Worm (Caenorhabditis elegans) whole organism, young adult: ENCODE measurements around the gene cku-70.

Experiments used
- D2030.7 ChIP-seq: fragments of 200-800 bp; sonication (Bioruptor generic); IDR thresholded peaks from 2 replicates; pipeline ENCODE4 v1.3.6; 2022; ENCODE audit warnings: missing genetic modification reagents, missing genetic modification characterization, missing compliant biosample characterization
- F49E8.2 ChIP-seq: sonication (generic microtip); optimal IDR thresholded peaks from 3 replicates; lab custom pipeline; 2017; ENCODE audit warnings: missing genetic modification characterization, mild to moderate bottlenecking, missing compliant biosample characterization, antibody characterized with exemption, moderate library complexity; ENCODE audit not compliant: insufficient read depth
- F52B5.7 ChIP-seq: sonication (generic microtip); optimal IDR thresholded peaks from 2 replicates; lab custom pipeline; 2016; ENCODE audit warnings: mild to moderate bottlenecking, missing genetic modification characterization, missing compliant biosample characterization
- T26A5.8 ChIP-seq: sonication (generic microtip); optimal IDR thresholded peaks from 2 replicates; lab custom pipeline; 2016; ENCODE audit warnings: missing genetic modification characterization, missing compliant biosample characterization
- Y67H2A.10 ChIP-seq: fragments of 200-800 bp; sonication (Bioruptor generic); conservative IDR thresholded peaks from 2 replicates; pipeline ENCODE4 v1.3.6; 2022; ENCODE audit warnings: missing genetic modification reagents, missing genetic modification characterization, missing compliant biosample characterization
- Y95B8A.8 ChIP-seq: fragments of 200-800 bp; sonication (Bioruptor generic); IDR thresholded peaks from 2 replicates; pipeline ENCODE4 v1.3.6; 2022; ENCODE audit warnings: missing genetic modification reagents, missing genetic modification characterization, missing compliant biosample characterization
- athp-1 ChIP-seq: sonication (generic microtip); optimal IDR thresholded peaks from 2 replicates; lab custom pipeline; 2017; ENCODE audit warnings: mild to moderate bottlenecking, missing genetic modification characterization, missing compliant biosample characterization
- bed-1 ChIP-seq: fragments of 200-800 bp; sonication (Bioruptor generic); IDR thresholded peaks from 2 replicates; pipeline ENCODE4 v1.3.6; 2022; ENCODE audit warnings: missing genetic modification reagents, missing genetic modification characterization, missing compliant biosample characterization
- ceh-58 ChIP-seq: fragments of 200-800 bp; sonication (Bioruptor generic); IDR thresholded peaks from 2 replicates; pipeline ENCODE4 v1.3.6; 2022; ENCODE audit warnings: missing genetic modification characterization, missing compliant biosample characterization
- chd-7 ChIP-seq: sonication (generic microtip); optimal IDR thresholded peaks from 2 replicates; lab custom pipeline; 2016; ENCODE audit warnings: mild to moderate bottlenecking, missing genetic modification characterization, moderate library complexity, missing compliant biosample characterization
- die-1 ChIP-seq: sonication (generic microtip); optimal IDR thresholded peaks from 2 replicates; lab custom pipeline; 2016; ENCODE audit warnings: missing genotype, mild to moderate bottlenecking, missing genetic modification characterization, missing compliant biosample characterization
- dpff-1 ChIP-seq: sonication (generic microtip); optimal IDR thresholded peaks from 2 replicates; lab custom pipeline; 2017; ENCODE audit warnings: mild to moderate bottlenecking, missing genetic modification characterization, missing compliant biosample characterization
- dpl-1 ChIP-seq: fragments of 150-350 bp; optimal IDR thresholded peaks from 2 replicates; lab custom pipeline; 2014; ENCODE audit warnings: missing biosample characterization, missing genetic modification reagents, missing genetic modification characterization
- egl-18 ChIP-seq: fragments of 200-800 bp; sonication (Bioruptor generic); IDR thresholded peaks from 2 replicates; pipeline ENCODE4 v1.3.6; 2022; ENCODE audit warnings: missing genetic modification reagents, missing genetic modification characterization, missing compliant biosample characterization
- egrh-3 ChIP-seq: fragments of 200-800 bp; sonication (Bioruptor generic); IDR thresholded peaks from 2 replicates; pipeline ENCODE4 v1.3.6; 2022; ENCODE audit warnings: missing genetic modification reagents, missing genetic modification characterization, missing compliant biosample characterization
- him-1 ChIP-seq: sonication (generic microtip); optimal IDR thresholded peaks from 2 replicates; lab custom pipeline; 2016; ENCODE audit warnings: missing genotype, missing genetic modification reagents, missing genetic modification characterization, missing compliant biosample characterization
- hsf-1 ChIP-seq: fragments of 200-800 bp; sonication (Bioruptor generic); IDR thresholded peaks from 2 replicates; pipeline ENCODE4 v1.3.6; 2022; ENCODE audit warnings: missing genetic modification reagents, missing genetic modification characterization, missing compliant biosample characterization
- let-526 ChIP-seq: fragments of 200-800 bp; sonication (Bioruptor generic); IDR thresholded peaks from 2 replicates; pipeline ENCODE4 v1.3.6; 2022; ENCODE audit warnings: missing genetic modification reagents, missing genetic modification characterization, missing compliant biosample characterization
- lin-26 ChIP-seq: fragments of 200-800 bp; sonication (Bioruptor generic); IDR thresholded peaks from 2 replicates; pipeline ENCODE4 v1.3.6; 2022; ENCODE audit warnings: missing genetic modification reagents, missing genetic modification characterization, missing compliant biosample characterization
- lin-35 ChIP-seq, 3 experiments: fragments of 150-350 bp in 2 of 3; sonication (generic microtip) in 1 of 3; optimal IDR thresholded peaks; 2 replicates each; lab custom pipeline; 2014 to 2018; ENCODE audit warnings: missing biosample characterization in 3 of 3, missing genetic modification characterization in 3 of 3, missing genetic modification reagents in 3 of 3
- lin-54 ChIP-seq: fragments of 200-800 bp; sonication (Bioruptor generic); optimal IDR thresholded peaks from 2 replicates; lab custom pipeline; 2018; ENCODE audit warnings: mild to moderate bottlenecking, missing genetic modification characterization, missing compliant biosample characterization
- lsl-1 ChIP-seq: fragments of 200-800 bp; sonication (Bioruptor generic); optimal IDR thresholded peaks from 2 replicates; lab custom pipeline; 2018; ENCODE audit warnings: mild to moderate bottlenecking, missing genetic modification characterization, moderate library complexity, missing compliant biosample characterization
- madf-6 ChIP-seq: fragments of 200-800 bp; sonication (Bioruptor generic); IDR thresholded peaks from 2 replicates; pipeline ENCODE4 v1.3.6; 2022; ENCODE audit warnings: missing genetic modification reagents, missing genetic modification characterization, missing compliant biosample characterization
- snpc-4 ChIP-seq, 5 experiments: fragments of 150-350 bp in 1 of 5; sonication (generic microtip) in 4 of 5; optimal IDR thresholded peaks; 2 replicates each; lab custom pipeline; 2014 to 2018; ENCODE audit warnings: missing genetic modification characterization in 5 of 5, missing biosample characterization in 3 of 5, antibody characterized with exemption in 2 of 5, mild to moderate bottlenecking in 2 of 5, missing compliant biosample characterization in 2 of 5, missing genotype in 2 of 5, moderate library complexity in 2 of 5, missing genetic modification reagents in 1 of 5
- xnd-1 ChIP-seq: sonication (generic microtip); optimal IDR thresholded peaks from 2 replicates; lab custom pipeline; 2016; ENCODE audit warnings: missing genotype, missing genetic modification reagents, missing genetic modification characterization, missing compliant biosample characterization
- zfh-2 ChIP-seq: fragments of 200-800 bp; sonication (Bioruptor generic); conservative IDR thresholded peaks from 2 replicates; pipeline ENCODE4 v1.3.6; 2022; ENCODE audit warnings: missing genetic modification reagents, missing genetic modification characterization, missing compliant biosample characterization
- ztf-3 ChIP-seq: fragments of 200-800 bp; sonication (Bioruptor generic); optimal IDR thresholded peaks from 2 replicates; lab custom pipeline; 2018; ENCODE audit warnings: mild to moderate bottlenecking, missing genetic modification characterization, missing compliant biosample characterization
- ztf-6 ChIP-seq: fragments of 200-800 bp; sonication (Bioruptor generic); IDR thresholded peaks from 2 replicates; pipeline ENCODE4 v1.3.6; 2022; ENCODE audit warnings: missing genetic modification reagents, missing genetic modification characterization, missing compliant biosample characterization

The cku-70 gene

ce11 chrIII:11160559-11160958, 5.9 kb downstream of the cku-70 start:
- TF ChIP-seq madf-6 (GFP tag; lab: Robert Waterston, UW) (0 out of 2 replicates have a peak, but pooled peaks have one; percentile 8), D2030.7 (GFP tag; lab: Robert Waterston, UW) (0 out of 2 replicates have a peak, but pooled peaks have one; percentile 14), egrh-3 (GFP tag; lab: Robert Waterston, UW) (peak; percentile 6; the same call in 1 of the 2 replicates), hsf-1 (GFP tag; lab: Robert Waterston, UW) (peak; percentile 95)
- TF ChIP-seq, all 124 proteins: peak for 4; not testable (repeated sequence) for 120

ce11 chrIII:11169680-11170079, 15.1 kb downstream of the cku-70 start:
- peak; percentile 61; the same call in 1 of the 2 replicates for TF ChIP-seq egrh-3 (GFP tag; lab: Robert Waterston, UW)
- TF ChIP-seq ztf-6 (GFP tag; lab: Robert Waterston, UW), result no peak
- TF ChIP-seq Y95B8A.8 (GFP tag; lab: Robert Waterston, UW), result no peak
- no peak for TF ChIP-seq lin-26
- TF ChIP-seq ceh-58, result no peak
- TF ChIP-seq lin-54 (GFP tag; lab: Kevin White, UChicago), result no peak
- TF ChIP-seq him-1 (tag; lab: Kevin White, UChicago), result no peak

ce11 chrIII:11170509-11170908, 15.9 kb downstream of the cku-70 start:
- no peak for TF ChIP-seq athp-1 (tag; lab: Kevin White, UChicago)
- TF ChIP-seq F52B5.7, result no peak
- TF ChIP-seq Y67H2A.10 (GFP tag; lab: Robert Waterston, UW), result no peak
- no peak for TF ChIP-seq Y95B8A.8 (GFP tag; lab: Robert Waterston, UW)
- no peak for TF ChIP-seq let-526
- TF ChIP-seq xnd-1 (tag; lab: Kevin White, UChicago), result peak; percentile 19
- peak; percentile 94 for TF ChIP-seq him-1 (tag; lab: Kevin White, UChicago)
- TF ChIP-seq madf-6 (GFP tag; lab: Robert Waterston, UW), result 0 out of 2 replicates have a peak, but pooled peaks have one; percentile 34

ce11 chrIII:11172232-11172713, 17.6 kb downstream of the cku-70 start:
- TF ChIP-seq bed-1 (GFP tag; lab: Robert Waterston, UW), result no peak
- TF ChIP-seq egl-18 (GFP tag; lab: Robert Waterston, UW), result no peak
- TF ChIP-seq snpc-4 (GFP tag; optimal IDR thresholded peaks at IDR 0.05; lab: Kevin White, UChicago), result no peak
- TF ChIP-seq snpc-4 (tag; optimal IDR thresholded peaks at IDR 0.05; lab: Kevin White, UChicago), result no peak
- TF ChIP-seq, all 124 proteins: peak for 0

DNA sequence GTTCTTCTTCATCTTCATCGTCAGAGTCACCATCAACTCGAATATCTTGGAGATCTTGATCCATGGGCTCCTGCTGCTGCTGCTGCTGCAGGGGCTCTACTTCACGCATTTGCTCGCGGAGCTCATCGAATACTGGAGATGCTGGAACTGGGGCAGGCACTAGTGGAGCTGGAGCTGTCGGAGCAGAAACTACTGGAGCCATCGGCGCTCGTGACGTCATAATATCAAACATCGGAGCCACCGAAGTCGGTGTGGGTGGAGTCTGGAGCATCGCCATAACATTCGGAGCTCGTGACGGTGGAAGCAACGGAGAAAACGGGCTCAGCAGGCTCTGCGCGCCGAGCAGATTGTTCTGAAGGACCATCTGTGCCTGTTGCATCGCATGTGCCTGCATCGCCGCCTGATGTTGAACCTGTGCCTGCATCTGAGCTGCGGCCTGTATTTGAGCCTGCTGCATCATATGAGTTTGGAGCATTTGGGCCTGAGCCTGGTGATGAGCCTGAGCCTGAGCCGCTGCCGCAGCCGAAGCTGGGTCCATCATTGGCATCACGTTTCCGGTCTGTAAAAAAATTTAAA, 21.1 kb downstream of the cku-70 start:
- TF ChIP-seq lin-35 (GFP tag; optimal IDR thresholded peaks at IDR 0.05; lab: Kevin White, UChicago) (no peak), egrh-3 (GFP tag; lab: Robert Waterston, UW) (peak; percentile 59), T26A5.8 (no peak), lsl-1 (GFP tag; lab: Kevin White, UChicago) (no peak), dpff-1 (tag; lab: Kevin White, UChicago) (no peak), ztf-3 (GFP tag; lab: Kevin White, UChicago) (no peak), egl-18 (GFP tag; lab: Robert Waterston, UW) (no peak), dpl-1 (GFP tag; lab: Kevin White, UChicago) (no peak), chd-7 (tag; lab: Kevin White, UChicago) (no peak), die-1 (tag; lab: Kevin White, UChicago) (no peak), zfh-2 (GFP tag; lab: Robert Waterston, UW) (peak; percentile 85), F49E8.2 (tag; lab: Kevin White, UChicago) (no peak), lin-26 (peak; percentile 61; the same call in 1 of the 2 replicates)
